Fruit fly (Drosophila melanogaster) whole organism, embryonic: ENCODE data around the gene kraken.

Experiments used
- Ada2b ChIP-seq: fragments of 200-800 bp; sonication (Bioruptor generic); IDR thresholded peaks from 2 replicates; pipeline ENCODE4 v1.3.6; 2022; ENCODE audit warnings: missing biosample characterization, missing genetic modification characterization
- Atf6 ChIP-seq: fragments of 200-800 bp; sonication (Bioruptor generic); IDR thresholded peaks from 2 replicates; pipeline ENCODE4 v1.3.6; 2022; ENCODE audit warnings: missing biosample characterization, missing genetic modification characterization
- B-H2 ChIP-seq: fragments of 200-800 bp; sonication (Bioruptor generic); optimal IDR thresholded peaks from 2 replicates; lab custom pipeline; 2018; ENCODE audit warnings: missing biosample characterization, mild to moderate bottlenecking, missing genetic modification characterization
- Bdp1 ChIP-seq: fragments of 200-800 bp; sonication (Bioruptor generic); optimal IDR thresholded peaks from 3 replicates; lab custom pipeline; 2016; ENCODE audit warnings: missing biosample characterization, missing genetic modification characterization
- C15 ChIP-seq: fragments of 200-800 bp; sonication (Bioruptor generic); IDR thresholded peaks from 3 replicates; pipeline ENCODE4 v1.3.6; 2022; ENCODE audit warnings: missing biosample characterization, missing genetic modification characterization
- CG10959 ChIP-seq: fragments of 200-800 bp; sonication (Bioruptor generic); IDR thresholded peaks from 2 replicates; pipeline ENCODE4 v1.3.6; 2022; ENCODE audit warnings: missing biosample characterization, missing genetic modification characterization
- CG11398 ChIP-seq: fragments of 200-800 bp; sonication (Bioruptor generic); optimal IDR thresholded peaks from 2 replicates; lab custom pipeline; 2016; ENCODE audit warnings: missing biosample characterization, missing genetic modification characterization
- CG12104 ChIP-seq: fragments of 200-800 bp; sonication (Bioruptor generic); optimal IDR thresholded peaks from 3 replicates; lab custom pipeline; 2016; ENCODE audit warnings: missing biosample characterization, missing genetic modification characterization
- CG12391 ChIP-seq: fragments of 200-800 bp; sonication (Bioruptor generic); optimal IDR thresholded peaks from 3 replicates; lab custom pipeline; 2018; ENCODE audit warnings: missing biosample characterization, mild to moderate bottlenecking, missing genetic modification characterization, moderate library complexity
- CG12942 ChIP-seq: fragments of 200-800 bp; sonication (Bioruptor generic); optimal IDR thresholded peaks from 3 replicates; lab custom pipeline; 2016; ENCODE audit warnings: missing biosample characterization, missing genetic modification characterization
- CG13424 ChIP-seq: fragments of 200-800 bp; sonication (Bioruptor generic); optimal IDR thresholded peaks from 2 replicates; lab custom pipeline; 2019; ENCODE audit warnings: missing biosample characterization, mild to moderate bottlenecking, missing genetic modification characterization, moderate library complexity
- CG13624 ChIP-seq: fragments of 200-800 bp; sonication (Bioruptor generic); optimal IDR thresholded peaks from 2 replicates; lab custom pipeline; 2016; ENCODE audit warnings: missing biosample characterization, missing genetic modification characterization
- CG18599 ChIP-seq: fragments of 200-800 bp; sonication (Bioruptor generic); optimal IDR thresholded peaks from 3 replicates; lab custom pipeline; 2017; ENCODE audit warnings: missing biosample characterization, missing genetic modification characterization, mild to moderate bottlenecking, moderate library complexity, missing genetic modification reagents
- CG3995 ChIP-seq: fragments of 200-800 bp; sonication (Bioruptor generic); optimal IDR thresholded peaks from 3 replicates; lab custom pipeline; 2016; ENCODE audit warnings: missing biosample characterization, missing genetic modification characterization
- CG4404 ChIP-seq: fragments of 200-800 bp; sonication (Bioruptor generic); IDR thresholded peaks from 2 replicates; pipeline ENCODE4 v1.3.6; 2022; ENCODE audit warnings: missing biosample characterization, missing genetic modification characterization
- CG4424 ChIP-seq: fragments of 200-800 bp; sonication (Bioruptor generic); optimal IDR thresholded peaks from 3 replicates; lab custom pipeline; 2016; ENCODE audit warnings: missing biosample characterization, missing genetic modification characterization
- CG7987 ChIP-seq: fragments of 200-800 bp; sonication (Bioruptor generic); optimal IDR thresholded peaks from 2 replicates; lab custom pipeline; 2018; ENCODE audit warnings: missing biosample characterization, mild to moderate bottlenecking, missing genetic modification characterization, moderate library complexity
- CG8089 ChIP-seq: fragments of 200-800 bp; sonication (Bioruptor generic); optimal IDR thresholded peaks from 3 replicates; lab custom pipeline; 2016; ENCODE audit warnings: missing biosample characterization, missing genetic modification characterization
- CG8359 ChIP-seq: fragments of 200-800 bp; sonication (Bioruptor generic); optimal IDR thresholded peaks from 2 replicates; lab custom pipeline; 2017; ENCODE audit warnings: missing biosample characterization, mild to moderate bottlenecking, missing genetic modification characterization, borderline replicate concordance
- Dek ChIP-seq: fragments of 200-800 bp; sonication (Bioruptor generic); optimal IDR thresholded peaks from 3 replicates; lab custom pipeline; 2019; ENCODE audit warnings: missing biosample characterization, mild to moderate bottlenecking, missing genetic modification characterization, moderate library complexity
- Drgx ChIP-seq: fragments of 200-800 bp; sonication (Bioruptor generic); IDR thresholded peaks from 2 replicates; pipeline ENCODE4 v1.3.6; 2022; ENCODE audit warnings: missing biosample characterization, missing genetic modification characterization
- Elba2 ChIP-seq: fragments of 200-800 bp; sonication (Bioruptor generic); optimal IDR thresholded peaks from 3 replicates; lab custom pipeline; 2016; ENCODE audit warnings: missing biosample characterization, missing genetic modification characterization
- H2.0 ChIP-seq: fragments of 200-800 bp; sonication (Bioruptor generic); IDR thresholded peaks from 2 replicates; pipeline ENCODE4 v1.3.6; 2022; ENCODE audit warnings: missing biosample characterization, missing genetic modification characterization
- HLHmδ ChIP-seq: fragments of 200-800 bp; sonication (Bioruptor generic); optimal IDR thresholded peaks from 2 replicates; lab custom pipeline; 2018; ENCODE audit warnings: missing biosample characterization, mild to moderate bottlenecking, missing genetic modification characterization, moderate library complexity
- HmgZ ChIP-seq: fragments of 200-800 bp; sonication (Bioruptor generic); optimal IDR thresholded peaks from 2 replicates; lab custom pipeline; 2018; ENCODE audit warnings: missing biosample characterization, mild to moderate bottlenecking, missing genetic modification characterization
- Hmr ChIP-seq: fragments of 200-800 bp; sonication (Bioruptor generic); optimal IDR thresholded peaks from 3 replicates; lab custom pipeline; 2017; ENCODE audit warnings: mild to moderate bottlenecking, missing biosample characterization, missing genetic modification reagents, missing genetic modification characterization
- Oaz ChIP-seq: fragments of 200-800 bp; sonication (Bioruptor generic); IDR thresholded peaks from 2 replicates; pipeline ENCODE4 v1.3.6; 2022; ENCODE audit warnings: missing biosample characterization, missing genetic modification characterization
- Oli ChIP-seq: fragments of 200-800 bp; sonication (Bioruptor generic); optimal IDR thresholded peaks from 2 replicates; lab custom pipeline; 2018; ENCODE audit warnings: missing biosample characterization, mild to moderate bottlenecking, missing genetic modification characterization, moderate library complexity
- Opbp ChIP-seq: fragments of 200-800 bp; sonication (Bioruptor generic); IDR thresholded peaks from 3 replicates; pipeline ENCODE4 v1.3.6; 2022; ENCODE audit warnings: missing biosample characterization, missing genetic modification characterization; ENCODE audit not compliant: partially characterized antibody
- Optix ChIP-seq: fragments of 200-800 bp; sonication (Bioruptor generic); IDR thresholded peaks from 3 replicates; pipeline ENCODE4 v1.3.6; 2022; ENCODE audit warnings: missing biosample characterization, missing genetic modification characterization
- Sox100B ChIP-seq: fragments of 200-800 bp; sonication (Bioruptor generic); optimal IDR thresholded peaks from 3 replicates; lab custom pipeline; 2018; ENCODE audit warnings: missing biosample characterization, mild to moderate bottlenecking, missing genetic modification characterization
- Xrp1 ChIP-seq: fragments of 200-800 bp; sonication (Bioruptor generic); IDR thresholded peaks from 2 replicates; pipeline ENCODE4 v1.3.6; 2022; ENCODE audit warnings: missing biosample characterization, missing genetic modification characterization
- ato ChIP-seq: fragments of 200-800 bp; sonication (Bioruptor generic); IDR thresholded peaks from 2 replicates; pipeline ENCODE4 v1.3.6; 2022; ENCODE audit warnings: missing biosample characterization, missing genetic modification characterization; ENCODE audit not compliant: partially characterized antibody
- bowl ChIP-seq: fragments of 200-800 bp; sonication (Bioruptor generic); IDR thresholded peaks from 2 replicates; pipeline ENCODE4 v1.3.6; 2022; ENCODE audit warnings: missing biosample characterization, missing genetic modification characterization
- cg ChIP-seq: fragments of 200-800 bp; sonication (Bioruptor generic); optimal IDR thresholded peaks from 3 replicates; lab custom pipeline; 2019; ENCODE audit warnings: missing biosample characterization, mild to moderate bottlenecking, missing genetic modification characterization, moderate library complexity
- danr ChIP-seq: fragments of 200-800 bp; sonication (Bioruptor generic); IDR thresholded peaks from 2 replicates; pipeline ENCODE4 v1.3.6; 2022; ENCODE audit warnings: missing biosample characterization, missing genetic modification characterization
- dm ChIP-seq: fragments of 200-800 bp; sonication (Bioruptor generic); optimal IDR thresholded peaks from 3 replicates; lab custom pipeline; 2016; ENCODE audit warnings: missing biosample characterization, missing genetic modification characterization
- dmrt11E ChIP-seq: fragments of 200-800 bp; sonication (Bioruptor generic); optimal IDR thresholded peaks from 3 replicates; lab custom pipeline; 2018; ENCODE audit warnings: missing biosample characterization, mild to moderate bottlenecking, missing genetic modification characterization, moderate library complexity
- ewg ChIP-seq: fragments of 200-800 bp; sonication (Bioruptor generic); optimal IDR thresholded peaks from 3 replicates; lab custom pipeline; 2017; ENCODE audit warnings: mild to moderate bottlenecking, missing biosample characterization, missing genetic modification reagents, missing genetic modification characterization
- gcm ChIP-seq: fragments of 200-800 bp; sonication (Bioruptor generic); optimal IDR thresholded peaks from 2 replicates; lab custom pipeline; 2019; ENCODE audit warnings: missing biosample characterization, mild to moderate bottlenecking, missing genetic modification characterization, moderate library complexity
- gcm2 ChIP-seq: fragments of 200-800 bp; sonication (Bioruptor generic); optimal IDR thresholded peaks from 2 replicates; lab custom pipeline; 2016; ENCODE audit warnings: missing biosample characterization, missing genetic modification characterization
- nmo ChIP-seq: fragments of 200-800 bp; sonication (Bioruptor generic); optimal IDR thresholded peaks from 2 replicates; lab custom pipeline; 2018; ENCODE audit warnings: missing biosample characterization, mild to moderate bottlenecking, missing genetic modification characterization, moderate library complexity
- nom ChIP-seq: fragments of 200-800 bp; sonication (Bioruptor generic); optimal IDR thresholded peaks from 2 replicates; lab custom pipeline; 2017; ENCODE audit warnings: missing biosample characterization, missing genetic modification characterization, mild to moderate bottlenecking, moderate library complexity, missing genetic modification reagents
- ro ChIP-seq: fragments of 200-800 bp; sonication (Bioruptor generic); IDR thresholded peaks from 2 replicates; pipeline ENCODE4 v1.3.6; 2022; ENCODE audit warnings: missing biosample characterization, missing genetic modification characterization
- run ChIP-seq: fragments of 200-800 bp; sonication (Bioruptor generic); optimal IDR thresholded peaks from 3 replicates; lab custom pipeline; 2018; ENCODE audit warnings: missing biosample characterization, mild to moderate bottlenecking, missing genetic modification characterization
- slbo ChIP-seq: fragments of 200-800 bp; sonication (Bioruptor generic); IDR thresholded peaks from 2 replicates; pipeline ENCODE4 v1.3.6; 2022; ENCODE audit warnings: missing biosample characterization, missing genetic modification characterization
- sr ChIP-seq: fragments of 200-800 bp; sonication (Bioruptor generic); IDR thresholded peaks from 3 replicates; pipeline ENCODE4 v1.3.6; 2022; ENCODE audit warnings: missing biosample characterization, missing genetic modification characterization
- sug ChIP-seq: fragments of 200-800 bp; optimal IDR thresholded peaks from 2 replicates; lab custom pipeline; 2019; ENCODE audit warnings: missing biosample characterization, mild to moderate bottlenecking, missing genetic modification characterization, moderate library complexity
- tap ChIP-seq: fragments of 200-800 bp; optimal IDR thresholded peaks from 3 replicates; lab custom pipeline; 2019; ENCODE audit warnings: missing biosample characterization, mild to moderate bottlenecking, missing genetic modification characterization, moderate library complexity
- wor ChIP-seq: fragments of 200-800 bp; sonication (Bioruptor generic); IDR thresholded peaks from 2 replicates; pipeline ENCODE4 v1.3.6; 2022; ENCODE audit warnings: missing biosample characterization, missing genetic modification characterization

Gene kraken

DNA sequence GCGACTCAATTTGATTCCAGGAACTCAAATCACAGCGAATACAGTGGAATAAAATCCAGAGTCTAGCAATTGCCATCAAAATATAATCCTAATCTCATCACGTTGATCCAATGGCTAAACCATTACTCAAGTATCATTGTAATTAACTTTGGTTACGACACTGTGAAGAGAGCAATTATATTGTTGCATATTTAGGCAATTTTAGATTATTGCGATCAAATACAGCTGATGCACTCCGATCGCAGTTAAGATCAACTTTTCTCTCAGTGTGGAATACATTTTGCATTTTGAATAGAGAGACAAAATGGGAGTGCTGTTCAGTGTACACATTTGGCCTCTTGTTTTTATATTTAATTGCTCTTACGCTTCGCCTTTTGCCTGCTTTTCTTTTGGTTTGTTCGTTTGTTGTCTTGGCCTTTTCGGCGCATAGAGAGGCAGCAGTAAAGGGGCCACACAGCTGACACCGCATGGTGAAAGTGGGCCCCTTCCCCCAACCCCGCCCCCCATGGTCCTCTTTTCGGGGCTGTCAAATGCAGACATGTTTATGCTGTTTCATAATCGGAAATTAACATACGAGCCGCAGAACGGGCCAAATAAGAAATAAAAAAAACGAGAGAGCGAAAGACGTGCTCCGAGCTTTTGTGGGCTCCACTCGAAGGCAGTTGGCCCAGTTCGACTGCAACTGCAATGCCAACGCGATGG lies 6.2 kb upstream of the kraken start (continued):
- no peak for TF ChIP-seq HmgZ (tag; lab: Kevin White, UChicago)
- TF ChIP-seq tap (tag; lab: Kevin White, UChicago) = peak; percentile 55
- no peak for TF ChIP-seq cg (GFP tag; lab: Kevin White, UChicago)
- no peak for TF ChIP-seq Atf6 (GFP tag; lab: Robert Waterston, UW)
- TF ChIP-seq CG4404 (GFP tag; lab: Robert Waterston, UW) = no peak
- TF ChIP-seq CG4424 (GFP tag; lab: Kevin White, UChicago) = peak; percentile 56
- no peak; the same call in 1 of the 2 replicates for TF ChIP-seq slbo
- peak; percentile 63; the same call in 1 of the 2 replicates for TF ChIP-seq Xrp1 (GFP tag; lab: Robert Waterston, UW)
- TF ChIP-seq dmrt11E = no peak
- no peak for TF ChIP-seq CG7987 (GFP tag; lab: Kevin White, UChicago)
- peak; percentile 64 for TF ChIP-seq CG18599 (GFP tag; lab: Kevin White, UChicago)
- no peak for TF ChIP-seq danr (GFP tag; lab: Robert Waterston, UW)
- peak; percentile 55 for TF ChIP-seq CG12391 (tag; lab: Kevin White, UChicago)
- no peak for TF ChIP-seq Opbp (GFP tag; lab: Robert Waterston, UW)
- peak; percentile 52 for TF ChIP-seq ewg (GFP tag; lab: Kevin White, UChicago)
- 0 out of 2 replicates have a peak, but pooled peaks have one; percentile 28 for TF ChIP-seq Ada2b
- TF ChIP-seq CG8359 (GFP tag; lab: Kevin White, UChicago) = no peak
- TF ChIP-seq CG10959 = no peak
- no peak for TF ChIP-seq B-H2 (GFP tag; lab: Kevin White, UChicago)
- peak; percentile 66 for TF ChIP-seq CG13424
- TF ChIP-seq gcm2 = peak; percentile 0
- no peak for TF ChIP-seq gcm (GFP tag; lab: Kevin White, UChicago)
- TF ChIP-seq run (tag; lab: Kevin White, UChicago) = peak; percentile 38
- TF ChIP-seq wor (GFP tag; lab: Robert Waterston, UW) = peak; percentile 68
- peak; percentile 54 for TF ChIP-seq CG12942 (GFP tag; lab: Kevin White, UChicago)
- peak; percentile 52 for TF ChIP-seq CG8089 (GFP tag; lab: Kevin White, UChicago)
- peak; percentile 72 for TF ChIP-seq CG11398
- no peak for TF ChIP-seq Bdp1 (GFP tag; lab: Kevin White, UChicago)
- no peak for TF ChIP-seq CG12104
- TF ChIP-seq Elba2 (GFP tag; lab: Kevin White, UChicago) = no peak
- TF ChIP-seq ato (GFP tag; lab: Robert Waterston, UW) = no peak
- no peak for TF ChIP-seq CG3995 (GFP tag; lab: Kevin White, UChicago)
- TF ChIP-seq CG13624 = peak; percentile 38
- no peak for TF ChIP-seq bowl (GFP tag; lab: Robert Waterston, UW)
- TF ChIP-seq C15 = no peak
- no peak for TF ChIP-seq HLHmδ (GFP tag; lab: Kevin White, UChicago)
- peak; percentile 42; the same call in 1 of the 2 replicates for TF ChIP-seq Drgx (GFP tag; lab: Robert Waterston, UW)
- peak; percentile 51 for TF ChIP-seq H2.0 (GFP tag; lab: Robert Waterston, UW)
- TF ChIP-seq dm = no peak
- no peak for TF ChIP-seq Dek (tag; lab: Kevin White, UChicago)
- peak; percentile 56 for TF ChIP-seq Sox100B (GFP tag; lab: Kevin White, UChicago)
- peak; percentile 84 for TF ChIP-seq Oli (tag; lab: Kevin White, UChicago)
- no peak for TF ChIP-seq sr (GFP tag; lab: Robert Waterston, UW)
- TF ChIP-seq nom (GFP tag; lab: Kevin White, UChicago) = no peak
- no peak for TF ChIP-seq sug
- TF ChIP-seq Oaz (GFP tag; lab: Robert Waterston, UW) = no peak
- TF ChIP-seq ro = no peak
- TF ChIP-seq nmo (GFP tag; lab: Kevin White, UChicago) = peak; percentile 77
- peak; percentile 54; the same call in 1 of the 3 replicates for TF ChIP-seq Optix (GFP tag; lab: Robert Waterston, UW)
- peak; percentile 39 for TF ChIP-seq Hmr (GFP tag; lab: Kevin White, UChicago)
